Worm (Caenorhabditis elegans) whole organism, late embryonic: ENCODE measurements around the gene F48G7.5.

Source experiments
- ama-1 ChIP-seq: fragments of 150-350 bp; optimal IDR thresholded peaks from 2 replicates; lab custom pipeline; 2014
- ceh-14 ChIP-seq: sonication (generic microtip); optimal IDR thresholded peaks from 2 replicates; lab custom pipeline; 2016; ENCODE audit warnings: missing genotype, missing genetic modification characterization, missing compliant biosample characterization
- ceh-19 ChIP-seq: fragments of 200-800 bp; sonication (Bioruptor generic); optimal IDR thresholded peaks from 2 replicates; lab custom pipeline; 2018; ENCODE audit warnings: mild to moderate bottlenecking, missing genetic modification characterization, missing compliant biosample characterization
- elt-2 ChIP-seq: sonication (generic microtip); optimal IDR thresholded peaks from 2 replicates; lab custom pipeline; 2016; ENCODE audit warnings: missing genetic modification reagents, missing genetic modification characterization, missing compliant biosample characterization
- ets-4 ChIP-seq: sonication (generic microtip); optimal IDR thresholded peaks from 2 replicates; lab custom pipeline; 2016; ENCODE audit warnings: missing genetic modification characterization, missing compliant biosample characterization
- fkh-10 ChIP-seq: fragments of 150-350 bp; optimal IDR thresholded peaks from 2 replicates; lab custom pipeline; 2014; ENCODE audit warnings: missing biosample characterization, missing genetic modification reagents, missing genetic modification characterization
- hlh-8 ChIP-seq: sonication (generic microtip); optimal IDR thresholded peaks from 2 replicates; lab custom pipeline; 2016; ENCODE audit warnings: missing genotype, missing genetic modification characterization, missing compliant biosample characterization
- mec-3 ChIP-seq: sonication (generic microtip); optimal IDR thresholded peaks from 2 replicates; lab custom pipeline; 2016; ENCODE audit warnings: borderline replicate concordance, missing genetic modification characterization, missing compliant biosample characterization
- pax-1 ChIP-seq: fragments of 150-350 bp; optimal IDR thresholded peaks from 2 replicates; lab custom pipeline; 2014; ENCODE audit warnings: missing biosample characterization, missing genetic modification characterization
- pqm-1 ChIP-seq: sonication (generic microtip); optimal IDR thresholded peaks from 2 replicates; lab custom pipeline; 2016; ENCODE audit warnings: missing genetic modification characterization, missing compliant biosample characterization

ce11 chrV:636281-636680, 13.5 kb upstream of the F48G7.5 start, which contains the start of gene pals-31:
- TF ChIP-seq pax-1 (tag; lab: Kevin White, UChicago): no peak
- TF ChIP-seq ama-1 (lab: Kevin White, UChicago): no peak
- TF ChIP-seq elt-2: no peak
- TF ChIP-seq ceh-14: no peak
- TF ChIP-seq ets-4 (tag; lab: Kevin White, UChicago): no peak
- TF ChIP-seq mec-3 (tag; lab: Kevin White, UChicago): no peak
- no peak for TF ChIP-seq ceh-19 (GFP tag; lab: Kevin White, UChicago)
- TF ChIP-seq pqm-1 (tag; lab: Kevin White, UChicago): no peak
- no peak for TF ChIP-seq hlh-8 (tag; lab: Kevin White, UChicago)
- TF ChIP-seq fkh-10 (GFP tag; lab: Kevin White, UChicago): no peak
